Worm (Caenorhabditis elegans) whole organism, L3 larva: Measurements from ENCODE around the gene nhr-238.

ENCODE experiments used
- ama-1 ChIP-seq: fragments of 150-350 bp; optimal IDR thresholded peaks from 2 replicates; lab custom pipeline; 2018
- ceh-28 ChIP-seq: fragments of 150-350 bp; optimal IDR thresholded peaks from 2 replicates; lab custom pipeline; 2014; ENCODE audit warnings: missing biosample characterization, missing genetic modification reagents, missing genetic modification characterization
- ceh-82 ChIP-seq: fragments of 150-350 bp; optimal IDR thresholded peaks from 2 replicates; lab custom pipeline; 2014; ENCODE audit warnings: missing biosample characterization, missing genetic modification characterization
- daf-12 ChIP-seq: fragments of 150-350 bp; optimal IDR thresholded peaks from 2 replicates; lab custom pipeline; 2014; ENCODE audit warnings: missing biosample characterization, missing genetic modification reagents, missing genetic modification characterization
- elt-1 ChIP-seq: fragments of 150-350 bp; optimal IDR thresholded peaks from 2 replicates; lab custom pipeline; 2014; ENCODE audit warnings: missing biosample characterization, missing genetic modification characterization
- mdl-1 ChIP-seq: fragments of 150-350 bp; optimal IDR thresholded peaks from 2 replicates; lab custom pipeline; 2014; ENCODE audit warnings: missing biosample characterization, missing genetic modification characterization
- nhr-23 ChIP-seq: fragments of 150-350 bp; optimal IDR thresholded peaks from 2 replicates; lab custom pipeline; 2014; ENCODE audit warnings: missing biosample characterization, missing genetic modification reagents, missing genetic modification characterization
- snpc-4 ChIP-seq: fragments of 150-350 bp; optimal IDR thresholded peaks from 2 replicates; lab custom pipeline; 2014; ENCODE audit warnings: missing biosample characterization, missing genetic modification characterization

DNA sequence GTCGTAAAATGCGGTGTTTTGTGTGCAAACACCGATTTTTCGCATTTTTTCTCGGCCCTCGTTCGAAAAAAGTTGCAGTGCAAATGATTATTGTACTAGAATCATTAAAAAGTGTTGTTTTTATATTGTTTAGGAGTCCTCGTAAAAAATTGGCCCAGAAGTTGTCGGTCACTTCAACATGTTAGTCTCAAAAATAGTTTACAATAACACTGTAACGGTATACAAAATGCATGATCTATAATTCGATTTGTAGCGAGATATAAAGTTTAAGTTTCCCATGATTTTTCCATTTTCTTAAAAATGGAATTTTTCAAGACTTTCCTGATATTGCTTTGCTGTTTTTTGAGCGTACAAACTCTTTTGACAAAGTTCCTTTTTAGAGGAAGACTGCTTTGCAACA lies 37.7 kb upstream of the nhr-238 start, which contains the start of gene K04F1.8:
- TF ChIP-seq mdl-1 (no peak), ama-1 (lab: Kevin White, UChicago) (no peak), snpc-4 (tag; lab: Kevin White, UChicago) (no peak), ceh-82 (tag; lab: Kevin White, UChicago) (no peak), daf-12 (no peak), nhr-23 (tag; lab: Kevin White, UChicago) (no peak), ceh-28 (tag; lab: Kevin White, UChicago) (no peak), elt-1 (tag; lab: Kevin White, UChicago) (no peak)
